Worm (Caenorhabditis elegans) whole organism, L2 larva: ENCODE data around the gene kvs-4.
A peak's percentile ranks its signal among the peaks of the same experiment; 100 is the strongest.

ENCODE experiments used
- C34F6.9 ChIP-seq: fragments of 150-350 bp; optimal IDR thresholded peaks from 2 replicates; lab custom pipeline; 2014; ENCODE audit warnings: missing biosample characterization, missing genetic modification characterization
- F13H6.1 ChIP-seq: sonication (generic microtip); optimal IDR thresholded peaks from 2 replicates; lab custom pipeline; 2016; ENCODE audit warnings: missing genetic modification characterization, missing compliant biosample characterization
- R02D3.7 ChIP-seq: fragments of 150-350 bp; optimal IDR thresholded peaks from 2 replicates; lab custom pipeline; 2014; ENCODE audit warnings: missing biosample characterization, missing genetic modification characterization
- Y55F3AM.14 ChIP-seq: fragments of 200-800 bp; sonication (Bioruptor generic); optimal IDR thresholded peaks from 2 replicates; lab custom pipeline; 2018; ENCODE audit warnings: mild to moderate bottlenecking, missing genetic modification characterization, missing compliant biosample characterization
- ZK546.5 ChIP-seq: sonication (generic microtip); optimal IDR thresholded peaks from 2 replicates; lab custom pipeline; 2017; ENCODE audit warnings: missing biosample characterization, missing genetic modification characterization
- alr-1 ChIP-seq: fragments of 150-350 bp; optimal IDR thresholded peaks from 2 replicates; lab custom pipeline; 2014; ENCODE audit warnings: missing biosample characterization, missing genetic modification characterization
- aly-2 ChIP-seq: fragments of 150-350 bp; optimal IDR thresholded peaks from 2 replicates; lab custom pipeline; 2014; ENCODE audit warnings: missing biosample characterization, missing genetic modification characterization
- ama-1 ChIP-seq: fragments of 150-350 bp; optimal IDR thresholded peaks from 2 replicates; lab custom pipeline; 2018; ENCODE audit warnings: inconsistent platforms
- blmp-1 ChIP-seq: sonication (generic microtip); optimal IDR thresholded peaks from 2 replicates; lab custom pipeline; 2017; ENCODE audit warnings: missing genetic modification characterization, mild to moderate bottlenecking, missing compliant biosample characterization, antibody characterized with exemption, moderate library complexity; ENCODE audit not compliant: insufficient read depth
- ceh-16 ChIP-seq: fragments of 150-350 bp; optimal IDR thresholded peaks from 2 replicates; lab custom pipeline; 2014; ENCODE audit warnings: missing biosample characterization, missing genetic modification characterization
- ceh-82 ChIP-seq: fragments of 150-350 bp; optimal IDR thresholded peaks from 2 replicates; lab custom pipeline; 2014; ENCODE audit warnings: missing biosample characterization, missing genetic modification characterization
- crh-2 ChIP-seq: sonication (generic microtip); optimal IDR thresholded peaks from 2 replicates; lab custom pipeline; 2017; ENCODE audit warnings: missing biosample characterization, missing genetic modification characterization
- dmd-4 ChIP-seq: sonication (generic microtip); optimal IDR thresholded peaks from 2 replicates; lab custom pipeline; 2017; ENCODE audit warnings: missing biosample characterization, missing genetic modification characterization
- egl-27 ChIP-seq: sonication (generic microtip); optimal IDR thresholded peaks from 3 replicates; lab custom pipeline; 2017; ENCODE audit warnings: missing biosample characterization, missing genetic modification reagents, missing genetic modification characterization
- elt-1 ChIP-seq: fragments of 150-350 bp; optimal IDR thresholded peaks from 2 replicates; lab custom pipeline; 2014; ENCODE audit warnings: missing biosample characterization, missing genetic modification characterization
- elt-3 ChIP-seq: sonication (generic microtip); optimal IDR thresholded peaks from 2 replicates; lab custom pipeline; 2017; ENCODE audit warnings: missing biosample characterization, missing genetic modification characterization
- fos-1 ChIP-seq: fragments of 150-350 bp; optimal IDR thresholded peaks from 2 replicates; lab custom pipeline; 2014; ENCODE audit warnings: missing biosample characterization, missing genetic modification characterization
- gmeb-1 ChIP-seq: fragments of 150-350 bp; optimal IDR thresholded peaks from 2 replicates; lab custom pipeline; 2014; ENCODE audit warnings: missing biosample characterization, missing genetic modification characterization
- lin-11 ChIP-seq: fragments of 150-350 bp; sonication (generic microtip); optimal IDR thresholded peaks from 2 replicates; lab custom pipeline; 2014; ENCODE audit warnings: missing biosample characterization, missing genetic modification characterization, inconsistent platforms, mixed read lengths
- lin-13 ChIP-seq: fragments of 150-350 bp; optimal IDR thresholded peaks from 2 replicates; lab custom pipeline; 2014; ENCODE audit warnings: missing biosample characterization, missing genetic modification reagents, missing genetic modification characterization
- lin-39 ChIP-seq: fragments of 150-350 bp; optimal IDR thresholded peaks from 2 replicates; lab custom pipeline; 2014; ENCODE audit warnings: missing biosample characterization, missing genetic modification reagents, missing genetic modification characterization
- lsy-2 ChIP-seq, 2 experiments: fragments of 150-350 bp in 1 of 2; sonication (generic microtip) in 1 of 2; optimal IDR thresholded peaks; 2 replicates each; lab custom pipeline; 2014 to 2017; ENCODE audit warnings: missing biosample characterization in 2 of 2, missing genetic modification characterization in 2 of 2
- mab-5 ChIP-seq: fragments of 150-350 bp; optimal IDR thresholded peaks from 2 replicates; lab custom pipeline; 2014; ENCODE audit warnings: missing biosample characterization, missing genetic modification characterization
- mbf-1 ChIP-seq: sonication (generic microtip); optimal IDR thresholded peaks from 2 replicates; lab custom pipeline; 2017; ENCODE audit warnings: missing biosample characterization, missing genetic modification characterization
- mdl-1 ChIP-seq, 2 experiments: fragments of 150-350 bp in 1 of 2; sonication (generic microtip) in 1 of 2; optimal IDR thresholded peaks; 2 replicates each; lab custom pipeline; 2017; ENCODE audit warnings: missing biosample characterization in 2 of 2, missing genetic modification characterization in 2 of 2
- nhr-10 ChIP-seq: sonication (generic microtip); optimal IDR thresholded peaks from 2 replicates; lab custom pipeline; 2017; ENCODE audit warnings: missing biosample characterization, missing genetic modification characterization
- nhr-11 ChIP-seq: fragments of 150-350 bp; optimal IDR thresholded peaks from 2 replicates; lab custom pipeline; 2014; ENCODE audit warnings: missing biosample characterization, missing genetic modification characterization
- nhr-12 ChIP-seq: fragments of 150-350 bp; optimal IDR thresholded peaks from 2 replicates; lab custom pipeline; 2014; ENCODE audit warnings: missing biosample characterization, missing genetic modification characterization
- nhr-129 ChIP-seq: fragments of 150-350 bp; optimal IDR thresholded peaks from 2 replicates; lab custom pipeline; 2014; ENCODE audit warnings: missing biosample characterization, missing genetic modification characterization
- nhr-21 ChIP-seq: fragments of 150-350 bp; optimal IDR thresholded peaks from 2 replicates; lab custom pipeline; 2014; ENCODE audit warnings: missing biosample characterization, missing genetic modification characterization
- nhr-23 ChIP-seq: fragments of 150-350 bp; optimal IDR thresholded peaks from 2 replicates; lab custom pipeline; 2014; ENCODE audit warnings: missing biosample characterization, missing genetic modification reagents, missing genetic modification characterization
- nhr-237 ChIP-seq: fragments of 150-350 bp; optimal IDR thresholded peaks from 2 replicates; lab custom pipeline; 2014; ENCODE audit warnings: missing biosample characterization, missing genetic modification characterization
- nhr-25 ChIP-seq: fragments of 150-350 bp; sonication (generic microtip); optimal IDR thresholded peaks from 3 replicates; lab custom pipeline; 2014; ENCODE audit warnings: missing biosample characterization, missing genetic modification characterization
- nhr-6 ChIP-seq: fragments of 150-350 bp; optimal IDR thresholded peaks from 2 replicates; lab custom pipeline; 2014; ENCODE audit warnings: missing biosample characterization, missing genetic modification characterization
- nhr-77 ChIP-seq: fragments of 150-350 bp; optimal IDR thresholded peaks from 2 replicates; lab custom pipeline; 2014; ENCODE audit warnings: missing biosample characterization, missing genetic modification characterization
- peb-1 ChIP-seq: fragments of 150-350 bp; optimal IDR thresholded peaks from 2 replicates; lab custom pipeline; 2014; ENCODE audit warnings: missing biosample characterization, missing genetic modification characterization
- sem-4 ChIP-seq: fragments of 150-350 bp; optimal IDR thresholded peaks from 2 replicates; lab custom pipeline; 2014; ENCODE audit warnings: missing biosample characterization, missing genetic modification reagents, missing genetic modification characterization
- skn-1 ChIP-seq: sonication (generic microtip); optimal IDR thresholded peaks from 2 replicates; lab custom pipeline; 2017; ENCODE audit warnings: missing biosample characterization, missing genetic modification characterization
- sma-3 ChIP-seq: sonication (generic microtip); optimal IDR thresholded peaks from 2 replicates; lab custom pipeline; 2016; ENCODE audit warnings: missing genetic modification reagents, missing genetic modification characterization, missing compliant biosample characterization
- sma-9 ChIP-seq, 2 experiments: fragments of 150-350 bp in 1 of 2; sonication (generic microtip) in 1 of 2; optimal IDR thresholded peaks; 2 replicates each; lab custom pipeline; 2014 to 2016; ENCODE audit warnings: missing genetic modification characterization in 2 of 2, mild to moderate bottlenecking in 1 of 2, missing biosample characterization in 1 of 2, missing compliant biosample characterization in 1 of 2, missing genetic modification reagents in 1 of 2, moderate library complexity in 1 of 2
- snpc-4 ChIP-seq: fragments of 150-350 bp; optimal IDR thresholded peaks from 2 replicates; lab custom pipeline; 2014; ENCODE audit warnings: missing biosample characterization, missing genetic modification characterization
- unc-39 ChIP-seq: fragments of 150-350 bp; optimal IDR thresholded peaks from 2 replicates; lab custom pipeline; 2014; ENCODE audit warnings: missing biosample characterization, missing genetic modification characterization
- unc-55 ChIP-seq: fragments of 150-350 bp; sonication (generic microtip); optimal IDR thresholded peaks from 3 replicates; lab custom pipeline; 2014; ENCODE audit warnings: missing biosample characterization, missing genetic modification reagents, missing genetic modification characterization
- unc-62 ChIP-seq: fragments of 150-350 bp; optimal IDR thresholded peaks from 2 replicates; lab custom pipeline; 2014; ENCODE audit warnings: missing biosample characterization, missing genetic modification reagents, missing genetic modification characterization
- zag-1 ChIP-seq: fragments of 150-350 bp; optimal IDR thresholded peaks from 2 replicates; lab custom pipeline; 2014; ENCODE audit warnings: missing biosample characterization, missing genetic modification characterization
- ztf-1 ChIP-seq: fragments of 200-800 bp; sonication (Bioruptor generic); conservative IDR thresholded peaks from 2 replicates; pipeline ENCODE4 v1.3.6; 2022; ENCODE audit warnings: missing genetic modification characterization, missing compliant biosample characterization
- ztf-11 ChIP-seq: sonication (generic microtip); optimal IDR thresholded peaks from 2 replicates; lab custom pipeline; 2017; ENCODE audit warnings: missing biosample characterization, missing genetic modification characterization
- ztf-4 ChIP-seq: fragments of 150-350 bp; optimal IDR thresholded peaks from 2 replicates; lab custom pipeline; 2014; ENCODE audit warnings: missing biosample characterization, missing genetic modification characterization

Gene kvs-4

DNA sequence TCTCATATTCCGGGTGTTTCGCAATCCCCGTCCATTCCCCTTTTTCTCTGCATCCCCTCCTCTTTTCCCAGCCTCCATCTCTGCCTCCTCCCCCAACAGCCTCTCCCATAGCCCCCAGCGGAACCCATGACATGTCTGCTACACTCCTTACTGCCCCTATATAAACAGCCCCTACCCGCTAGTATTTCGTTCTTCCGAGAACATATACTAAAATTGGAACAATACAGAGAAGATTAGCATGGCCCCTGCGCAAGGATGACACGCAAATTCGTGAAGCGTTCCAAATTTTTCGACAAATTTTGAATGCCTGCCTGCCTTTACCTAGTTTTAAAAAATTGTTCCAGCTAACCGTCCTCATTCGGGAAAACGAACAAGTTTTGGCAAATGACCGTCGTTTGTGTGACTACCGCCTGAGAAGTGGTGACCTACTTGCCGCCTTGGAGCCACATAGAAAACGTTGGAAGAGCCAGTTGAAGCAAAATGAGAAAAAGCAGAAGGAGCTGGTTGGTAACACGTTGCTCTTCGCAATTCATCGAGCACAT lies 22.8 kb upstream of the kvs-4 start:
- TF ChIP-seq nhr-10 (peak; percentile 93), mbf-1 (tag; lab: Kevin White, UChicago) (peak; percentile 36), nhr-129 (peak; percentile 95), sma-3 (GFP tag; lab: Kevin White, UChicago) (peak; percentile 95), nhr-12 (tag; lab: Kevin White, UChicago) (peak; percentile 51), C34F6.9 (tag; lab: Kevin White, UChicago) (peak; percentile 93), nhr-21 (tag; lab: Kevin White, UChicago) (peak; percentile 98), nhr-23 (tag; lab: Kevin White, UChicago) (no peak), aly-2 (peak; percentile 86), ama-1 (lab: Kevin White, UChicago) (peak; percentile 75), elt-1 (no peak), zag-1 (tag; lab: Kevin White, UChicago) (peak; percentile 89), nhr-6 (tag; lab: Kevin White, UChicago) (peak; percentile 96), skn-1 (tag; lab: Kevin White, UChicago) (peak; percentile 61), ZK546.5 (peak; percentile 47), unc-39 (tag; lab: Kevin White, UChicago) (no peak), nhr-237 (tag; lab: Kevin White, UChicago) (peak; percentile 86), sma-9 (GFP tag; optimal IDR thresholded peaks at IDR 0.05; lab: Kevin White, UChicago) (peak; percentile 98), sma-9 (tag; optimal IDR thresholded peaks at IDR 0.05; lab: Kevin White, UChicago) (no peak), elt-3 (no peak), lin-11 (tag; lab: Kevin White, UChicago) (peak; percentile 83), lin-13 (GFP tag; lab: Kevin White, UChicago) (peak; percentile 97), Y55F3AM.14 (GFP tag; lab: Kevin White, UChicago) (peak; percentile 93), snpc-4 (tag; lab: Kevin White, UChicago) (peak; percentile 100), lin-39 (tag; lab: Kevin White, UChicago) (no peak), ztf-11 (tag; lab: Kevin White, UChicago) (peak; percentile 76), lsy-2 (tag; optimal IDR thresholded peaks at IDR 0.05; lab: Kevin White, UChicago) (peak; percentile 93 to 94), ztf-4 (tag; lab: Kevin White, UChicago) (peak; percentile 95), dmd-4 (tag; lab: Kevin White, UChicago) (peak; percentile 59), ceh-16 (tag; lab: Kevin White, UChicago) (peak; percentile 90), nhr-11 (tag; lab: Kevin White, UChicago) (peak; percentile 52), fos-1 (tag; lab: Kevin White, UChicago) (peak; percentile 80), blmp-1 (tag; lab: Kevin White, UChicago) (peak; percentile 82), peb-1 (no peak), ztf-1 (GFP tag; lab: Robert Waterston, UW) (0 out of 2 replicates have a peak, but pooled peaks have one; percentile 53), R02D3.7 (tag; lab: Kevin White, UChicago) (peak; percentile 38), mab-5 (tag; lab: Kevin White, UChicago) (peak; percentile 94), gmeb-1 (peak; percentile 93), unc-55 (GFP tag; lab: Kevin White, UChicago) (peak; percentile 92), nhr-25 (tag; lab: Kevin White, UChicago) (peak; percentile 94), alr-1 (tag; lab: Kevin White, UChicago) (no peak), unc-62 (GFP tag; lab: Kevin White, UChicago) (no peak), sem-4 (tag; lab: Kevin White, UChicago) (peak; percentile 97), ceh-82 (peak; percentile 86), egl-27 (tag; lab: Kevin White, UChicago) (peak; percentile 93), F13H6.1 (tag; lab: Kevin White, UChicago) (peak; percentile 96), nhr-77 (tag; lab: Kevin White, UChicago) (peak; percentile 81), crh-2 (tag; lab: Kevin White, UChicago) (peak; percentile 98), mdl-1 (tag; optimal IDR thresholded peaks at IDR 0.05; lab: Kevin White, UChicago) (peak; percentile 66 to 74)
